Worm (Caenorhabditis elegans) whole organism, L1 larva: ENCODE measurements around the gene twk-8.

Source experiments
- C04F5.9 ChIP-seq: sonication (generic microtip); optimal IDR thresholded peaks from 2 replicates; lab custom pipeline; 2016; ENCODE audit warnings: missing genetic modification characterization, missing compliant biosample characterization
- C34B4.2 ChIP-seq: sonication (generic microtip); optimal IDR thresholded peaks from 2 replicates; lab custom pipeline; 2017; ENCODE audit warnings: mild to moderate bottlenecking, missing genetic modification characterization, missing compliant biosample characterization
- Y116A8C.19 ChIP-seq: sonication (generic microtip); optimal IDR thresholded peaks from 2 replicates; lab custom pipeline; 2016; ENCODE audit warnings: missing compliant biosample characterization, missing genetic modification characterization, borderline replicate concordance
- aha-1 ChIP-seq: fragments of 150-350 bp; optimal IDR thresholded peaks from 2 replicates; lab custom pipeline; 2014; ENCODE audit warnings: missing biosample characterization, missing genetic modification characterization
- aly-2 ChIP-seq: fragments of 150-350 bp; optimal IDR thresholded peaks from 2 replicates; lab custom pipeline; 2014; ENCODE audit warnings: missing biosample characterization, missing genetic modification characterization
- ama-1 ChIP-seq: fragments of 150-350 bp; optimal IDR thresholded peaks from 2 replicates; lab custom pipeline; 2014
- ceh-63 ChIP-seq: fragments of 200-800 bp; sonication (Bioruptor generic); optimal IDR thresholded peaks from 2 replicates; lab custom pipeline; 2018; ENCODE audit warnings: mild to moderate bottlenecking, missing genetic modification characterization, missing compliant biosample characterization
- ceh-82 ChIP-seq, 3 experiments: fragments of 150-350 bp in 1 of 3; sonication (generic microtip) in 2 of 3; optimal IDR thresholded peaks; 2 replicates each; lab custom pipeline; 2014 to 2017; ENCODE audit warnings: missing biosample characterization in 3 of 3, missing genetic modification characterization in 3 of 3
- ceh-88 ChIP-seq: fragments of 200-800 bp; sonication (Bioruptor generic); IDR thresholded peaks from 2 replicates; pipeline ENCODE4 v1.3.6; 2022; ENCODE audit warnings: missing genetic modification characterization, missing compliant biosample characterization
- ceh-90 ChIP-seq: sonication (generic microtip); optimal IDR thresholded peaks from 2 replicates; lab custom pipeline; 2016; ENCODE audit warnings: missing genetic modification characterization, missing compliant biosample characterization
- dsc-1 ChIP-seq: sonication (generic microtip); optimal IDR thresholded peaks from 2 replicates; lab custom pipeline; 2016; ENCODE audit warnings: mild to moderate bottlenecking, missing genetic modification characterization, missing compliant biosample characterization
- efl-1 ChIP-seq, 4 experiments: fragments of 150-350 bp; optimal IDR thresholded peaks in 3 of 4; peaks in 1 of 4; 1 replicate in 1 of 4; 2 replicates in 3 of 4; lab custom pipeline; 2014; ENCODE audit warnings: missing biosample characterization in 2 of 4, missing genetic modification characterization in 2 of 4, missing genetic modification reagents in 2 of 4
- efl-3 ChIP-seq: fragments of 200-800 bp; sonication (Bioruptor generic); optimal IDR thresholded peaks from 2 replicates; lab custom pipeline; 2018; ENCODE audit warnings: mild to moderate bottlenecking, missing genetic modification characterization, missing compliant biosample characterization
- egl-13 ChIP-seq: sonication (generic microtip); optimal IDR thresholded peaks from 2 replicates; lab custom pipeline; 2016; ENCODE audit warnings: missing genotype, missing genetic modification reagents, missing genetic modification characterization, missing compliant biosample characterization
- egl-27 ChIP-seq, 2 experiments: fragments of 150-350 bp in 1 of 2; sonication (generic microtip); optimal IDR thresholded peaks; 3 replicates each; lab custom pipeline; 2017 to 2018; ENCODE audit warnings: missing biosample characterization in 2 of 2, missing genetic modification characterization in 2 of 2, missing genetic modification reagents in 2 of 2
- elt-3 ChIP-seq, 6 experiments: fragments of 150-350 bp in 1 of 6; sonication (generic microtip); optimal IDR thresholded peaks; 2 replicates each; lab custom pipeline; 2017 to 2018; ENCODE audit warnings: missing biosample characterization in 6 of 6, missing genetic modification characterization in 6 of 6, inconsistent platforms in 1 of 6
- fkh-4 ChIP-seq: sonication (generic microtip); optimal IDR thresholded peaks from 2 replicates; lab custom pipeline; 2016; ENCODE audit warnings: missing compliant biosample characterization, missing genetic modification characterization, borderline replicate concordance
- fkh-8 ChIP-seq: sonication (generic microtip); optimal IDR thresholded peaks from 2 replicates; lab custom pipeline; 2016; ENCODE audit warnings: mild to moderate bottlenecking, missing genetic modification characterization, missing compliant biosample characterization
- hlh-17 ChIP-seq: fragments of 200-800 bp; sonication (Bioruptor generic); optimal IDR thresholded peaks from 2 replicates; lab custom pipeline; 2018; ENCODE audit warnings: missing genetic modification characterization, mild to moderate bottlenecking, missing compliant biosample characterization, moderate library complexity, borderline replicate concordance
- hlh-4 ChIP-seq: sonication (generic microtip); optimal IDR thresholded peaks from 2 replicates; lab custom pipeline; 2016; ENCODE audit warnings: mild to moderate bottlenecking, missing genetic modification characterization, missing compliant biosample characterization
- hpl-2 ChIP-seq: fragments of 150-350 bp; optimal IDR thresholded peaks from 2 replicates; lab custom pipeline; 2014; ENCODE audit warnings: missing biosample characterization, missing genetic modification reagents, missing genetic modification characterization
- irx-1 ChIP-seq: sonication (generic microtip); optimal IDR thresholded peaks from 2 replicates; lab custom pipeline; 2016; ENCODE audit warnings: missing genetic modification characterization, missing compliant biosample characterization
- lin-15B ChIP-seq: fragments of 150-350 bp; sonication (generic microtip); optimal IDR thresholded peaks from 3 replicates; lab custom pipeline; 2014; ENCODE audit warnings: missing biosample characterization, missing genetic modification characterization
- lin-39 ChIP-seq: fragments of 150-350 bp; optimal IDR thresholded peaks from 2 replicates; lab custom pipeline; 2014; ENCODE audit warnings: missing biosample characterization, missing genetic modification reagents, missing genetic modification characterization
- lsy-2 ChIP-seq, 2 experiments: fragments of 150-350 bp; optimal IDR thresholded peaks; 2 replicates each; lab custom pipeline; 2014; ENCODE audit warnings: missing biosample characterization in 2 of 2, missing genetic modification characterization in 2 of 2
- mab-9 ChIP-seq: fragments of 200-800 bp; sonication (Bioruptor generic); IDR thresholded peaks from 2 replicates; pipeline ENCODE4 v1.3.6; 2022; ENCODE audit warnings: missing genetic modification reagents, missing genetic modification characterization, missing compliant biosample characterization
- mef-2 ChIP-seq: fragments of 150-350 bp; optimal IDR thresholded peaks from 2 replicates; lab custom pipeline; 2014; ENCODE audit warnings: missing biosample characterization, missing genetic modification characterization
- nhr-19 ChIP-seq: fragments of 200-800 bp; sonication (Bioruptor generic); conservative IDR thresholded peaks from 2 replicates; pipeline ENCODE4 v1.3.6; 2022; ENCODE audit warnings: missing genetic modification characterization, missing compliant biosample characterization
- nhr-20 ChIP-seq: sonication (generic microtip); optimal IDR thresholded peaks from 2 replicates; lab custom pipeline; 2016; ENCODE audit warnings: mild to moderate bottlenecking, missing genetic modification characterization, missing compliant biosample characterization
- nhr-237 ChIP-seq: fragments of 150-350 bp; optimal IDR thresholded peaks from 2 replicates; lab custom pipeline; 2014; ENCODE audit warnings: missing biosample characterization, missing genetic modification characterization
- nhr-71 ChIP-seq: sonication (generic microtip); optimal IDR thresholded peaks from 2 replicates; lab custom pipeline; 2016; ENCODE audit warnings: mild to moderate bottlenecking, missing genetic modification characterization, moderate library complexity, missing compliant biosample characterization
- nhr-76 ChIP-seq: sonication (generic microtip); optimal IDR thresholded peaks from 2 replicates; lab custom pipeline; 2017; ENCODE audit warnings: missing biosample characterization, missing genetic modification characterization
- nhr-85 ChIP-seq: sonication (generic microtip); peaks from one replicate; lab custom pipeline; 2016; ENCODE audit warnings: missing genetic modification characterization, inconsistent platforms, missing compliant biosample characterization
- pag-3 ChIP-seq: sonication (generic microtip); optimal IDR thresholded peaks from 2 replicates; lab custom pipeline; 2017; ENCODE audit warnings: missing genetic modification characterization, mild to moderate bottlenecking, missing compliant biosample characterization, antibody characterized with exemption, borderline replicate concordance; ENCODE audit not compliant: insufficient read depth
- pax-3 ChIP-seq: fragments of 200-800 bp; sonication (Bioruptor generic); optimal IDR thresholded peaks from 2 replicates; lab custom pipeline; 2018; ENCODE audit warnings: mild to moderate bottlenecking, missing genetic modification characterization, moderate library complexity, missing compliant biosample characterization
- rnt-1 ChIP-seq: sonication (generic microtip); optimal IDR thresholded peaks from 2 replicates; lab custom pipeline; 2016; ENCODE audit warnings: mild to moderate bottlenecking, missing genetic modification characterization, moderate library complexity, missing compliant biosample characterization
- snu-23 ChIP-seq: sonication (generic microtip); optimal IDR thresholded peaks from 2 replicates; lab custom pipeline; 2016; ENCODE audit warnings: missing genetic modification characterization, missing compliant biosample characterization
- sptf-1 ChIP-seq: fragments of 150-350 bp; optimal IDR thresholded peaks from 2 replicates; lab custom pipeline; 2014; ENCODE audit warnings: missing biosample characterization, missing genetic modification characterization
- sup-37 ChIP-seq: fragments of 200-800 bp; sonication (Bioruptor generic); optimal IDR thresholded peaks from 2 replicates; lab custom pipeline; 2018; ENCODE audit warnings: mild to moderate bottlenecking, missing genetic modification characterization, missing compliant biosample characterization
- unc-62 ChIP-seq: fragments of 150-350 bp; optimal IDR thresholded peaks from 2 replicates; lab custom pipeline; 2014; ENCODE audit warnings: missing biosample characterization, missing genetic modification reagents, missing genetic modification characterization
- unc-86 ChIP-seq: sonication (generic microtip); optimal IDR thresholded peaks from 2 replicates; lab custom pipeline; 2016; ENCODE audit warnings: missing genetic modification characterization, missing compliant biosample characterization
- vab-15 ChIP-seq: sonication (generic microtip); optimal IDR thresholded peaks from 2 replicates; lab custom pipeline; 2017; ENCODE audit warnings: missing genotype, mild to moderate bottlenecking, missing genetic modification characterization, missing compliant biosample characterization
- xbp-1 ChIP-seq: sonication (generic microtip); optimal IDR thresholded peaks from 2 replicates; lab custom pipeline; 2016; ENCODE audit warnings: missing genetic modification characterization, missing compliant biosample characterization
- zag-1 ChIP-seq: fragments of 150-350 bp; optimal IDR thresholded peaks from 2 replicates; lab custom pipeline; 2014; ENCODE audit warnings: missing biosample characterization, missing genetic modification characterization
- ztf-11 ChIP-seq, 2 experiments: sonication (generic microtip); optimal IDR thresholded peaks; 2 replicates each; lab custom pipeline; 2016 to 2017; ENCODE audit warnings: missing genetic modification characterization in 2 of 2, missing biosample characterization in 1 of 2, missing compliant biosample characterization in 1 of 2
- ztf-4 ChIP-seq: fragments of 150-350 bp; optimal IDR thresholded peaks from 2 replicates; lab custom pipeline; 2014; ENCODE audit warnings: missing biosample characterization, missing genetic modification characterization

Gene twk-8

DNA sequence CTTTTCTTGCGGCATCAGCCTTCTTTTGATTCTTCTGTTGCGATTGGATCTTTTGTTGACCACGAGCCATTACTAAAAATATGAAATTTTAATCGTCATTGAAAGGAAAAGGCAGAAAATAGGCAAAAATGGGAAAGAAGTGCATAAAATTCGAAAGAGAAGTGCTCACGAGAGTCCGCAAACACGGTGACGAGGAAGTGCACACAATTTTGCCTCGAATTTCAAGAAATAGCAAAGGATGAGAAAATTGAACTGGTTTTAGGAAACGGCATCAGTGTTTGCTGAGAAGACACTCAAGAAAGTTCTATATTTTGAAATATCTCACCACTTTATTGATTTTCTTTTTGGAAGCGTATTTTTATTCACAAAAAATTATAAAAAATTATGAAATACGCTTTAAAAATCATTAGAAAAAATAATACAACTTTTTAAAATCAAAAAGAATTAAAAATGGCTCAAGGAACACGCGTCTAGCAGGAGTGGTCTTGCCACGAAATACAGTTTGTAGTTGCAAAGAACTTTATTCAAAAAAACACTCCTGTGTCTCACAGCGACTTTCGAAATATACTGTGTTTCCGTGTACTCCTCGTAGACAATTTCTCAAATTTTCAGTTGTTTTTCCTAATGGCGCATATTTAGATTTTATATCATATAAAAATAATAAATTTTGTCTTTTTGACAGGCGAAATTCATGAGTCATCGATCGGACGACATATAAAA lies 14.2 kb downstream of the twk-8 start, which contains the start of the genes znf-706 and cpna-3 (continued):
- TF ChIP-seq nhr-76 (no peak), hlh-4 (tag; lab: Kevin White, UChicago) (no peak), ceh-63 (GFP tag; lab: Kevin White, UChicago) (no peak), rnt-1 (tag; lab: Kevin White, UChicago) (peak; percentile 38), C34B4.2 (tag; lab: Kevin White, UChicago) (no peak), hpl-2 (GFP tag; lab: Kevin White, UChicago) (no peak), sup-37 (no peak), nhr-71 (tag; lab: Kevin White, UChicago) (peak; percentile 41), C04F5.9 (tag; lab: Kevin White, UChicago) (no peak), fkh-4 (tag; lab: Kevin White, UChicago) (no peak), egl-27 (tag; optimal IDR thresholded peaks at IDR 0.05; lab: Kevin White, UChicago) (no peak), hlh-17 (GFP tag; lab: Kevin White, UChicago) (no peak), Y116A8C.19 (tag; lab: Kevin White, UChicago) (no peak), ama-1 (lab: Kevin White, UChicago) (no peak), fkh-8 (tag; lab: Kevin White, UChicago) (no peak), snu-23 (peak; percentile 54), aha-1 (tag; lab: Kevin White, UChicago) (no peak), ceh-90 (tag; lab: Kevin White, UChicago) (no peak), ceh-88 (GFP tag; lab: Robert Waterston, UW) (no peak), xbp-1 (peak; percentile 21), lin-39 (tag; lab: Kevin White, UChicago) (no peak), dsc-1 (tag; lab: Kevin White, UChicago) (peak; percentile 12), ztf-4 (tag; lab: Kevin White, UChicago) (no peak), sptf-1 (tag; lab: Kevin White, UChicago) (no peak), pag-3 (tag; lab: Kevin White, UChicago) (no peak), nhr-85 (tag; lab: Kevin White, UChicago) (peak; percentile 4), vab-15 (tag; lab: Kevin White, UChicago) (no peak), unc-62 (GFP tag; lab: Kevin White, UChicago) (no peak), ztf-11 (tag; optimal IDR thresholded peaks at IDR 0.05; lab: Kevin White, UChicago) (no peak), nhr-19 (GFP tag; lab: Robert Waterston, UW) (0 out of 2 replicates have a peak, but pooled peaks have one; percentile 9), mef-2 (tag; lab: Kevin White, UChicago) (no peak), pax-3 (tag; lab: Kevin White, UChicago) (no peak), nhr-237 (tag; lab: Kevin White, UChicago) (no peak), irx-1 (tag; lab: Kevin White, UChicago) (no peak), mab-9 (GFP tag; lab: Robert Waterston, UW) (no peak), efl-3 (GFP tag; lab: Kevin White, UChicago) (no peak), lsy-2 (tag; optimal IDR thresholded peaks at IDR 0.05; lab: Kevin White, UChicago) (peak; percentile 28 to 50), unc-86 (no peak), ceh-82 (tag; optimal IDR thresholded peaks at IDR 0.05; lab: Kevin White, UChicago) (peak; percentile 3 to 38 (median 14)), aly-2 (tag; lab: Kevin White, UChicago) (no peak), nhr-20 (tag; lab: Kevin White, UChicago) (peak; percentile 11), egl-13 (no peak), elt-3 (tag; optimal IDR thresholded peaks at IDR 0.05; lab: Kevin White, UChicago) (no peak), zag-1 (tag; lab: Kevin White, UChicago) (no peak), lin-15B (tag; lab: Kevin White, UChicago) (peak; percentile 47), efl-1 (optimal IDR thresholded peaks at IDR 0.05; lab: Kevin White, UChicago) (peak; percentile 49 to 66), efl-1 (GFP tag; optimal IDR thresholded peaks at IDR 0.05 in 1 of 2; lab: Kevin White, UChicago) (peak; percentile 69 to 96)
